Fruit fly (Drosophila melanogaster) whole organism, embryonic: ENCODE measurements around the gene inaF-B.

Experiments
- CG11560 ChIP-seq: fragments of 200-800 bp; sonication (Bioruptor generic); IDR thresholded peaks from 3 replicates; pipeline ENCODE4 v1.3.6; 2022; ENCODE audit warnings: missing biosample characterization, missing genetic modification characterization
- CG12071 ChIP-seq: fragments of 200-800 bp; sonication (Bioruptor generic); optimal IDR thresholded peaks from 3 replicates; lab custom pipeline; 2018; ENCODE audit warnings: missing biosample characterization, mild to moderate bottlenecking, missing genetic modification characterization
- CG12236 ChIP-seq: fragments of 200-800 bp; sonication (Bioruptor generic); optimal IDR thresholded peaks from 2 replicates; lab custom pipeline; 2016; ENCODE audit warnings: missing biosample characterization, missing genetic modification characterization
- CG13424 ChIP-seq: fragments of 200-800 bp; sonication (Bioruptor generic); optimal IDR thresholded peaks from 2 replicates; lab custom pipeline; 2019; ENCODE audit warnings: missing biosample characterization, mild to moderate bottlenecking, missing genetic modification characterization, moderate library complexity
- CG16813 ChIP-seq: fragments of 200-800 bp; sonication (Bioruptor generic); IDR thresholded peaks from 3 replicates; pipeline ENCODE4 v1.3.6; 2022; ENCODE audit warnings: missing biosample characterization, missing genetic modification characterization; ENCODE audit not compliant: partially characterized antibody
- CG16863 ChIP-seq: fragments of 200-800 bp; sonication (Bioruptor generic); optimal IDR thresholded peaks from 3 replicates; lab custom pipeline; 2016; ENCODE audit warnings: missing biosample characterization, missing genetic modification characterization
- CG17385 ChIP-seq: fragments of 200-800 bp; sonication (Bioruptor generic); optimal IDR thresholded peaks from 3 replicates; lab custom pipeline; 2018; ENCODE audit warnings: missing biosample characterization, mild to moderate bottlenecking, missing genetic modification characterization
- CG17612 ChIP-seq: fragments of 200-800 bp; sonication (Bioruptor generic); IDR thresholded peaks from 2 replicates; pipeline ENCODE4 v1.3.6; 2022; ENCODE audit warnings: missing biosample characterization, missing genetic modification characterization
- CG2120 ChIP-seq: fragments of 200-800 bp; sonication (Bioruptor generic); optimal IDR thresholded peaks from 3 replicates; lab custom pipeline; 2016; ENCODE audit warnings: missing biosample characterization, missing genetic modification characterization
- CG2199 ChIP-seq: fragments of 200-800 bp; sonication (Bioruptor generic); IDR thresholded peaks from 3 replicates; pipeline ENCODE4 v1.3.6; 2022; ENCODE audit warnings: missing biosample characterization, missing genetic modification characterization
- CG2889 ChIP-seq: fragments of 200-800 bp; sonication (Bioruptor generic); IDR thresholded peaks from 3 replicates; pipeline ENCODE4 v1.3.6; 2022; ENCODE audit warnings: missing biosample characterization, missing genetic modification characterization
- CG32772 ChIP-seq: fragments of 200-800 bp; sonication (Bioruptor generic); IDR thresholded peaks from 2 replicates; pipeline ENCODE4 v1.3.6; 2022; ENCODE audit warnings: missing biosample characterization, missing genetic modification characterization
- CG33213 ChIP-seq: fragments of 200-800 bp; sonication (Bioruptor generic); optimal IDR thresholded peaks from 3 replicates; lab custom pipeline; 2016; ENCODE audit warnings: missing biosample characterization, missing genetic modification characterization
- CG4617 ChIP-seq: fragments of 200-800 bp; sonication (Bioruptor generic); optimal IDR thresholded peaks from 3 replicates; lab custom pipeline; 2016; ENCODE audit warnings: missing biosample characterization, missing genetic modification characterization, borderline replicate concordance
- CG6683 ChIP-seq: fragments of 200-800 bp; sonication (Bioruptor generic); optimal IDR thresholded peaks from 2 replicates; lab custom pipeline; 2017; ENCODE audit warnings: missing biosample characterization, mild to moderate bottlenecking, missing genetic modification characterization, missing genetic modification reagents
- CG7745 ChIP-seq: fragments of 200-800 bp; sonication (Bioruptor generic); optimal IDR thresholded peaks from 2 replicates; lab custom pipeline; 2018; ENCODE audit warnings: missing biosample characterization, mild to moderate bottlenecking, missing genetic modification characterization, moderate library complexity
- CG7987 ChIP-seq: fragments of 200-800 bp; sonication (Bioruptor generic); optimal IDR thresholded peaks from 2 replicates; lab custom pipeline; 2018; ENCODE audit warnings: missing biosample characterization, mild to moderate bottlenecking, missing genetic modification characterization, moderate library complexity
- CG8281 ChIP-seq: fragments of 200-800 bp; sonication (Bioruptor generic); optimal IDR thresholded peaks from 2 replicates; lab custom pipeline; 2018; ENCODE audit warnings: missing biosample characterization, mild to moderate bottlenecking, missing genetic modification characterization, moderate library complexity
- CG9876 ChIP-seq: fragments of 200-800 bp; sonication (Bioruptor generic); optimal IDR thresholded peaks from 2 replicates; lab custom pipeline; 2016; ENCODE audit warnings: missing biosample characterization, missing genetic modification characterization
- Drgx ChIP-seq: fragments of 200-800 bp; sonication (Bioruptor generic); IDR thresholded peaks from 2 replicates; pipeline ENCODE4 v1.3.6; 2022; ENCODE audit warnings: missing biosample characterization, missing genetic modification characterization
- Hand ChIP-seq: fragments of 200-800 bp; sonication (Bioruptor generic); optimal IDR thresholded peaks from 2 replicates; lab custom pipeline; 2017; ENCODE audit warnings: mild to moderate bottlenecking, missing biosample characterization, missing genetic modification reagents, missing genetic modification characterization
- HmgZ ChIP-seq: fragments of 200-800 bp; sonication (Bioruptor generic); optimal IDR thresholded peaks from 2 replicates; lab custom pipeline; 2018; ENCODE audit warnings: missing biosample characterization, mild to moderate bottlenecking, missing genetic modification characterization
- Lim3 ChIP-seq: fragments of 200-800 bp; sonication (Bioruptor generic); IDR thresholded peaks from 2 replicates; pipeline ENCODE4 v1.3.6; 2022; ENCODE audit warnings: missing biosample characterization, missing genetic modification characterization
- NFAT ChIP-seq: fragments of 200-800 bp; sonication (Bioruptor generic); IDR thresholded peaks from 2 replicates; pipeline ENCODE4 v1.3.6; 2022; ENCODE audit warnings: missing biosample characterization, missing genetic modification characterization
- Nf-YC ChIP-seq: fragments of 200-800 bp; optimal IDR thresholded peaks from 3 replicates; lab custom pipeline; 2019; ENCODE audit warnings: missing biosample characterization, mild to moderate bottlenecking, missing genetic modification characterization, moderate library complexity
- Optix ChIP-seq: fragments of 200-800 bp; sonication (Bioruptor generic); IDR thresholded peaks from 3 replicates; pipeline ENCODE4 v1.3.6; 2022; ENCODE audit warnings: missing biosample characterization, missing genetic modification characterization
- Scr ChIP-seq: fragments of 200-800 bp; sonication (Bioruptor generic); IDR thresholded peaks from 2 replicates; pipeline ENCODE4 v1.3.6; 2022; ENCODE audit warnings: missing biosample characterization, missing genetic modification characterization; ENCODE audit not compliant: partially characterized antibody
- Side ChIP-seq: fragments of 200-800 bp; sonication (Bioruptor generic); optimal IDR thresholded peaks from 2 replicates; lab custom pipeline; 2016; ENCODE audit warnings: missing biosample characterization, missing genetic modification characterization
- Stat92E ChIP-seq, 3 experiments: fragments of >200 bp in 2 of 3; fragments of 200-800 bp in 1 of 3; sonication (Bioruptor generic) in 1 of 3; optimal IDR thresholded peaks; 2 replicates each; lab custom pipeline; 2017 to 2019; ENCODE audit warnings: missing biosample characterization in 3 of 3, missing genetic modification characterization in 3 of 3, mild to moderate bottlenecking in 1 of 3, moderate library complexity in 1 of 3
- al ChIP-seq: fragments of 200-800 bp; sonication (Bioruptor generic); IDR thresholded peaks from 2 replicates; pipeline ENCODE4 v1.3.6; 2022; ENCODE audit warnings: missing biosample characterization, missing genetic modification characterization
- chinmo ChIP-seq: fragments of 200-800 bp; sonication (Bioruptor generic); IDR thresholded peaks from 4 replicates; pipeline ENCODE4 v1.3.6; 2022; ENCODE audit warnings: missing biosample characterization, missing genetic modification characterization; ENCODE audit not compliant: partially characterized antibody
- croc ChIP-seq: fragments of 200-800 bp; sonication (Bioruptor generic); conservative IDR thresholded peaks from 3 replicates; pipeline ENCODE4 v1.3.6; 2022; ENCODE audit warnings: missing biosample characterization, missing genetic modification characterization
- dan ChIP-seq: fragments of 200-800 bp; sonication (Bioruptor generic); IDR thresholded peaks from 2 replicates; pipeline ENCODE4 v1.3.6; 2022; ENCODE audit warnings: missing biosample characterization, missing genetic modification characterization
- dati ChIP-seq: fragments of 200-800 bp; sonication (Bioruptor generic); IDR thresholded peaks from 2 replicates; pipeline ENCODE4 v1.3.6; 2022; ENCODE audit warnings: missing biosample characterization, missing genetic modification characterization
- dpn ChIP-seq, 2 experiments: fragments of 200-800 bp; sonication (Bioruptor generic); optimal IDR thresholded peaks; 3 replicates each; lab custom pipeline; 2016; ENCODE audit warnings: missing biosample characterization in 2 of 2, missing genetic modification characterization in 2 of 2
- esg ChIP-seq: fragments of 200-800 bp; sonication (Bioruptor generic); conservative IDR thresholded peaks from 2 replicates; pipeline ENCODE4 v1.3.6; 2022; ENCODE audit warnings: missing biosample characterization, missing genetic modification characterization
- gcm2 ChIP-seq: fragments of 200-800 bp; sonication (Bioruptor generic); optimal IDR thresholded peaks from 2 replicates; lab custom pipeline; 2016; ENCODE audit warnings: missing biosample characterization, missing genetic modification characterization
- hbn ChIP-seq: fragments of 200-800 bp; sonication (Bioruptor generic); IDR thresholded peaks from 2 replicates; pipeline ENCODE4 v1.3.6; 2022; ENCODE audit warnings: missing biosample characterization, missing genetic modification characterization; ENCODE audit not compliant: partially characterized antibody
- her ChIP-seq: fragments of 200-800 bp; sonication (Bioruptor generic); optimal IDR thresholded peaks from 2 replicates; lab custom pipeline; 2016; ENCODE audit warnings: missing biosample characterization, missing genetic modification characterization
- ind ChIP-seq: fragments of 200-800 bp; sonication (Bioruptor generic); optimal IDR thresholded peaks from 3 replicates; lab custom pipeline; 2016; ENCODE audit warnings: missing biosample characterization, missing genetic modification characterization
- nerfin-2 ChIP-seq: fragments of 200-800 bp; sonication (Bioruptor generic); IDR thresholded peaks from 2 replicates; pipeline ENCODE4 v1.3.6; 2022; ENCODE audit warnings: missing biosample characterization, missing genetic modification characterization; ENCODE audit not compliant: partially characterized antibody
- odd ChIP-seq: fragments of 200-800 bp; sonication (Bioruptor generic); optimal IDR thresholded peaks from 2 replicates; lab custom pipeline; 2017; ENCODE audit warnings: missing biosample characterization, mild to moderate bottlenecking, missing genetic modification characterization
- p53 ChIP-seq: fragments of 200-800 bp; sonication (Bioruptor generic); optimal IDR thresholded peaks from 2 replicates; lab custom pipeline; 2016; ENCODE audit warnings: missing biosample characterization, missing genetic modification characterization
- pb ChIP-seq: fragments of 200-800 bp; sonication (Bioruptor generic); optimal IDR thresholded peaks from 3 replicates; lab custom pipeline; 2016; ENCODE audit warnings: missing biosample characterization, missing genetic modification characterization
- pho ChIP-seq: fragments of 200-800 bp; sonication (Bioruptor generic); optimal IDR thresholded peaks from 2 replicates; lab custom pipeline; 2016; ENCODE audit warnings: missing biosample characterization, missing genetic modification characterization
- sqz ChIP-seq: fragments of 200-800 bp; sonication (Bioruptor generic); optimal IDR thresholded peaks from 3 replicates; lab custom pipeline; 2018; ENCODE audit warnings: missing biosample characterization, mild to moderate bottlenecking, missing genetic modification characterization
- stc ChIP-seq: fragments of 200-800 bp; sonication (Bioruptor generic); IDR thresholded peaks from 2 replicates; pipeline ENCODE4 v1.3.6; 2022; ENCODE audit warnings: missing biosample characterization, missing genetic modification characterization
- sug ChIP-seq: fragments of 200-800 bp; optimal IDR thresholded peaks from 2 replicates; lab custom pipeline; 2019; ENCODE audit warnings: missing biosample characterization, mild to moderate bottlenecking, missing genetic modification characterization, moderate library complexity
- trem ChIP-seq: fragments of 200-800 bp; optimal IDR thresholded peaks from 3 replicates; lab custom pipeline; 2019; ENCODE audit warnings: missing biosample characterization, mild to moderate bottlenecking, missing genetic modification characterization, moderate library complexity
- twi ChIP-seq: fragments of 200-800 bp; optimal IDR thresholded peaks from 2 replicates; lab custom pipeline; 2019; ENCODE audit warnings: missing biosample characterization, mild to moderate bottlenecking, missing genetic modification characterization, moderate library complexity
- vvl ChIP-seq: fragments of 200-800 bp; sonication (Bioruptor generic); IDR thresholded peaks from 2 replicates; pipeline ENCODE4 v1.3.6; 2022; ENCODE audit warnings: missing biosample characterization, missing genetic modification characterization

The inaF-B gene

DNA sequence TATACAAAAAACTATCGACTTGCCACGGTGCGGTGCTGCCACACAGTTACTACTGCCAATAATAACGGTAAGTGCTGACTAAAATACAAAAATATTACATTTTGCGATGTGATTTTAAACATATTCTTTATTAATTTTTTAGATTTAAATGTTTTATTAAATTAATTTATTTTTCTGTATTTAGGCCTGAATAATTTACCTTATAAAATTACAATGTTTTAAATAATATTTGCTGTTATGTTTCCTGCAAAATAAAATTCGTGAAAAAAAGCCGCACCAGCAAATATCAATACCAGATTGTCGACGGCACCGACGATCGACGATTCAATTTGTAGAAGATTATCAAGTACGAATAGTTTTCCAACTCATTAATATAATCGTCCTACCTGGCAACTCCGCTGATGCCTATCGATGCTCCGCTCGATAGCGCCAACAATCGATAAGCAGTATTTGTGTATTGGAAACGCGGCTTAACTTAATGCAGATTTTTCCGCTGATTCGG, 54.0 kb downstream of the inaF-B start, which contains the start of the genes Vlet and bif (continued):
- TF ChIP-seq Hand (GFP tag; lab: Kevin White, UChicago) (no peak), croc (peak; percentile 23; the same call in 2 of the 3 replicates), sqz (peak; percentile 34), vvl (0 out of 2 replicates have a peak, but pooled peaks have one; percentile 52), esg (GFP tag; lab: Robert Waterston, UW) (peak; percentile 60), twi (tag; lab: Kevin White, UChicago) (peak; percentile 44), chinmo (GFP tag; lab: Robert Waterston, UW) (no peak), CG6683 (GFP tag; lab: Kevin White, UChicago) (no peak), CG2889 (GFP tag; lab: Robert Waterston, UW) (no peak), p53 (GFP tag; lab: Kevin White, UChicago) (no peak), trem (tag; lab: Kevin White, UChicago) (peak; percentile 65), stc (GFP tag; lab: Robert Waterston, UW) (no peak), gcm2 (GFP tag; lab: Kevin White, UChicago) (no peak), CG32772 (GFP tag; lab: Robert Waterston, UW) (peak; percentile 59; the same call in 1 of the 2 replicates), CG13424 (tag; lab: Kevin White, UChicago) (peak; percentile 78), ind (peak; percentile 74), CG12071 (GFP tag; lab: Kevin White, UChicago) (no peak), dati (no peak), CG33213 (GFP tag; lab: Kevin White, UChicago) (peak; percentile 16), pb (no peak), HmgZ (tag; lab: Kevin White, UChicago) (peak; percentile 31), Scr (GFP tag; lab: Robert Waterston, UW) (peak; percentile 62), al (GFP tag; lab: Robert Waterston, UW) (peak; percentile 45), CG2120 (GFP tag; lab: Kevin White, UChicago) (peak; percentile 67), Lim3 (GFP tag; lab: Robert Waterston, UW) (no peak), CG17612 (GFP tag; lab: Robert Waterston, UW) (no peak), nerfin-2 (no peak), Drgx (GFP tag; lab: Robert Waterston, UW) (no peak), CG12236 (GFP tag; lab: Kevin White, UChicago) (no peak), CG7745 (no peak), CG7987 (GFP tag; lab: Kevin White, UChicago) (no peak), CG8281 (tag; lab: Kevin White, UChicago) (peak; percentile 31), hbn (GFP tag; lab: Robert Waterston, UW) (peak; percentile 36; the same call in 1 of the 2 replicates), her (GFP tag; lab: Kevin White, UChicago) (peak; percentile 36), CG9876 (no peak), pho (peak; percentile 39), CG17385 (GFP tag; lab: Kevin White, UChicago) (peak; percentile 71), Optix (no peak), CG16813 (peak; percentile 68), CG2199 (GFP tag; lab: Robert Waterston, UW) (no peak), CG11560 (tag; lab: Robert Waterston, UW) (peak; percentile 61; the same call in 2 of the 3 replicates), CG4617 (GFP tag; lab: Kevin White, UChicago) (peak; percentile 23), dan (no peak), Nf-YC (tag; lab: Kevin White, UChicago) (peak; percentile 64), NFAT (GFP tag; lab: Robert Waterston, UW) (no peak), odd (GFP tag; lab: Kevin White, UChicago) (no peak), Stat92E (GFP tag; optimal IDR thresholded peaks at IDR 0.05; lab: Kevin White, UChicago) (no peak), dpn (GFP tag; optimal IDR thresholded peaks at IDR 0.05; lab: Kevin White, UChicago) (peak; percentile 37 to 60), sug (tag; lab: Kevin White, UChicago) (peak; percentile 69), CG16863 (GFP tag; lab: Kevin White, UChicago) (no peak), Side (peak; percentile 18)
